Fruit fly (Drosophila melanogaster) whole organism: ENCODE results near the gene Nepl19.

ENCODE experiments used
- CG8478 ChIP-seq: fragments of >200 bp; optimal IDR thresholded peaks from 2 replicates; lab custom pipeline; 2018; ENCODE audit warnings: inconsistent platforms
- Dll ChIP-seq: fragments of >200 bp; optimal IDR thresholded peaks from 2 replicates; lab custom pipeline; 2017
- EcR ChIP-seq, 2 experiments: fragments of >200 bp; optimal IDR thresholded peaks; 2 replicates each; lab custom pipeline; 2017; ENCODE audit warnings: missing biosample characterization in 2 of 2, missing genetic modification characterization in 2 of 2, missing genetic modification reagents in 2 of 2
- pan ChIP-seq: fragments of >200 bp; optimal IDR thresholded peaks from 2 replicates; lab custom pipeline; 2017
- psq ChIP-seq: fragments of >200 bp; optimal IDR thresholded peaks from 2 replicates; lab custom pipeline; 2017
- usp ChIP-seq: fragments of >200 bp; optimal IDR thresholded peaks from 2 replicates; lab custom pipeline; 2017; ENCODE audit warnings: missing biosample characterization, missing genetic modification characterization, mixed read lengths

The Nepl19 gene

DNA sequence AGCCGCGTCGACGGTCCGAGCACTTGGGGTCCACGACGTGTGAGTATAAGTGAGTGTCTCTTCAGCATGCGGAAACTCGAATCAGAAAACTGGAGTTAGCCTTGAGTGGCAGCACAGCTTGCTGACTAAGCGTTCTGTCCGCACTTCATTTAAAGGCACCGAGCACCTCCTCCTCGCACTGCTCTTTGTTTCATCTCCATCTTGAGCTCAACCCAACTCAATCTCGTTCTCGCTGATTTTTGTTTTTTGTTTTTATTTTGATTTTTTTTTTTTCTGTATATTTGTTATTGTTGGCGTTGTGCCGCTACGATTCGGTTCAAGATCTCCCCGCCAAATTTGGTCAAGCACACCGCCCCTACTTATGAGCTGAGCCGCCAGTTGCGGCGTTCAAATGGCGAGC lies 15.1 kb upstream of the Nepl19 start:
- TF ChIP-seq CG8478 (no peak), psq (no peak), usp (GFP tag; lab: Kevin White, UChicago) (no peak), EcR (GFP tag; optimal IDR thresholded peaks at IDR 0.05; lab: Kevin White, UChicago) (no peak), Dll (lab: Kevin White, UChicago) (no peak), pan (lab: Kevin White, UChicago) (no peak)

DNA sequence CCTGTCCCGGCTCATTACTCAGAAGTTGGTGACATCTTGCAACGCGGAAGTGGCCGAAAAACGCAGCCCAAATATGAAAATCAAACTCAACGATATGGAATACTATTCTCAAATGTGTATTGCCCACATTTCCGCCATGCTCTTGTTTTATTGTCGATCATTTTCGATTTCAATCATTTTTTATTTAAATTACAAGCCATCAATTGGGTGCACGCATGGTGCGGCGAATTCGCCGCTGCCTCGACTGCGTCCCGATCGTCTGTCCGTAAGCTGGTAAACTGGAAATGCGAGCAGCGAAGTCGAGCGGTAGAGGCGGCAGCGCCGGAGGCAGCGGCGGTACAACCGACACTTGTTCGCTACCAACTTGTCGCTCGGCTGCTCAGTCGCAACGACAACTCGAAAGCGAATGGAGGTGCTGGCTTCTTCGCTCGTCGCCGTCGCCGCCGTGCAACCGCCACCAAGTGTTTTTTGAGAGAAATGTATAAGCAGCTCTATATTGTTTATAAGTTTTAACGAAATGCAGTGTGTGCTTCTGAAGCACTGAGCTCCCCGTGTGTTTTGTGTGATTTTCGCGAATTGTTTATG lies 11.7 kb upstream of the Nepl19 start:
- TF ChIP-seq usp (GFP tag; lab: Kevin White, UChicago) (no peak), psq (no peak), EcR (GFP tag; optimal IDR thresholded peaks at IDR 0.05; lab: Kevin White, UChicago) (no peak), CG8478 (no peak), Dll (lab: Kevin White, UChicago) (no peak), pan (lab: Kevin White, UChicago) (no peak)

DNA sequence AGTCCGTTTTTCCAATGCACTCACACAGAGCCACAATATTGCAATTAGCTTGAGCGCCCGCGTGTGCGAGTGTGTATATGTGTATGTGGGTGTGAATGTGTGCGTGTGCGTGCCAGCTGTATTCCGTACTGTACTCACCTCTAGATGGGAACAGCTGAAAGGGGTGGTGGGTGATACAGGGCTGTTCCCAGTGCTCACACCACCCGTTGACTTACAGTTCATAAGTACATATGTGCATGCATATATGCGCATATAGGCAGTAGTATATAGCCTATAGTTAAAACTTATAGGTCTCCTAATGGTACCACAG lies 9.5 kb upstream of the Nepl19 start:
- peak; percentile 71 for TF ChIP-seq CG8478
- TF ChIP-seq EcR (GFP tag; optimal IDR thresholded peaks at IDR 0.05; lab: Kevin White, UChicago) = no peak

DNA sequence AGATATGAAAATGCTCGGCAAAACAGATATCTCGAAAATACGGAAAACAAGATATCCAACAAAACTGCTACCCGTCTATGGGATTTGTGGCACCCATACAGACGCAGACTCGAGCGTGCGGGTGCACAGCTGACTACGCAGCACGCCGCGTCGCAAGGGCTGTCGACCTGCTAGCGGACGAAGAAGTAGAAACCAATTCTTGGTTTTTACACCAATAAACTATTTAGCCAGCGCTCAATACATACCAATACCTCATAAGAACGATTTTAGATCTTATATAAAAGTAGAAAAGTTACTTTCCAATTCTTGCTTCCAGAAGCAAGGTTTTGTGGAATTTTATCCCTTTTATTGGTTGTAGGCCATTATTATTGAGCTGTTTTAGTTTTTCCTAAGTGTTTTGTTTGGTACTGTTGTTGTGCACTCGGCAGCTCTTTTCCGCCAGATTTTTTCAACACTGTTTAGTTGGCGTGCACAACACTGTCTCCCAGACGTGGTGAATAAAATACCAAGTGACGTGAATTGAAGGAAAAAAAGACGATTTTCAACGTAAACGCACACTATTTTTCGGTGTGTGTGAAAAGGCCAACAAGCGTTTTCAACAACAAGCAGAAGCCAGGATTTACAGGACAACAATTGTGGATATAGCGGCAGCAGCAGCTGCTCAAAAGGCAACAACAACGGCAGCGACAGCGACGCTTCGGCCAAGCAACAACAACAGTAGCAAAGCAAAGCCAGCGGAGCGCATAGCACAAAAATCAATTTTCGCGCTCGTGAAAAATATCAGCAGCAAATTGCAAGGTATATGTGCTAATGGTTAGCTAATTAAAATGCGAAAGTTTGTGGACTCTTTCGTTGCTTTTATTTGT lies 8.9 kb upstream of the Nepl19 start:
- TF ChIP-seq pan (lab: Kevin White, UChicago) (no peak), EcR (GFP tag; optimal IDR thresholded peaks at IDR 0.05; lab: Kevin White, UChicago) (peak in 1 of 2 experiments; percentile 88)

DNA sequence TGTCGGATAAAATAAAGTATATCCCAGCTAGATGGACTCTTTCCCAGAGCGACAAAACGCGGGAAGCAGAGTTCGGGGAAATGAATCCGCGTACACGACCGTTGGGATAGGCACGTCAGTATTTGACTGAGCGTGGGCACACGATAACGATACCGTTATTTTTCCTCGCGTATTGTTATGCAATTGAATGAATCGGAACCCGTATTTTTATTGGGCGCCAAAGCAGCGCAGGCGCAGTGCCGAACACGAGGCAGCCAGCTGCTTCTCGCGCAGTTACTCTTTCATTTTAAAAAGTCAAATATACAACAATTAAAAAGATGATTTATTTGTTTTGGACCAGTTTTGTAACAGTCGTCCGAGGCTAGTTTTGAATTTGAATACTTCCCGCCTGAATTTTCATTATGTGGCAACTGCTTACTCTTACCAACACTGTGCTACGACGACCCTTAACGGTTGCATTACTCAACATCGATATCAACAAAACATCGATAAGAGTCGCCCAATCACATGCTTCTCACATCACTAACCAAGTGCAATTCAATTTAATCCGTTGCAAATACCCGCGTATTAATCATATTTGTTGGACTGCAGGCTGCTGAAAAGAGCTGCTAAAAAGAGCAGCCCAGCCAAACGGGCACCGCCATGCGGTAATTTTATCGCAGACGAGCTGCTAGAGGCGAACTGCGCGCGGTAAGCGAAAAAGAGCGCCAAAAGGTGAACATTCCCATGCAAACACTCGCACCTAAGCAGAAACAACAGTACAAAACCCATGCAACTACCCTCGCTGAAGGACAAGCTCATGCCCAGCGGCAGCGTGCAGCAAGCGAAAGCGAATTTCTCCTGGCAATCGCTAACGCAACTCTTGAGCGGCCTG lies 7.9 kb upstream of the Nepl19 start, which contains the start of the genes CG33203 and Doa:
CG33203 (minus strand) TSS at position 151 of the 874 bp plus-strand sequence.
Doa (plus strand) TSS at position 515 of the 874 bp plus-strand sequence.
- TF ChIP-seq usp (GFP tag; lab: Kevin White, UChicago) (no peak), psq (no peak), CG8478 (no peak), Dll (lab: Kevin White, UChicago) (no peak), pan (lab: Kevin White, UChicago) (no peak), EcR (GFP tag; optimal IDR thresholded peaks at IDR 0.05; lab: Kevin White, UChicago) (no peak)

DNA sequence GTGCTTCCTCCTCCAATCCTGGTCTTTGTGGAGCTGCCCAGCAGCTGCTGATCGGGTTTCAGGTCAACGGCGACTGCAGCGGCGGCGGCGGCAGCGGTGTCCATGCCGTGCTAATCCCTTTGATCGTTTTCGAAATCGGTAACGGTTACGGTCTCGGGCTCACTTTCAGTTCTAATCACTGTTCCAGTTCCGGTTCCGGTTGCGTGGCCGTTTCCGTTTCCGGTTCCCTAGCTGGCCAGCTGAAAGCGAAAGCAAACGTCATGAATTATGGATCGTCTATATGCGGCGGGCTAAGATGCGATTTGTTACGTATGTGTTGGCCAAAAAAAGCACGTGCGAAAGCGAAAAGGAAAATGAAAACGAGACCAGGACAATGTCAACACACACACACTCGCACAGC lies 6.9 kb upstream of the Nepl19 start:
- no peak for TF ChIP-seq CG8478
- peak; percentile 2 for TF ChIP-seq Dll (lab: Kevin White, UChicago)
- TF ChIP-seq EcR (GFP tag; optimal IDR thresholded peaks at IDR 0.05; lab: Kevin White, UChicago) = no peak

DNA sequence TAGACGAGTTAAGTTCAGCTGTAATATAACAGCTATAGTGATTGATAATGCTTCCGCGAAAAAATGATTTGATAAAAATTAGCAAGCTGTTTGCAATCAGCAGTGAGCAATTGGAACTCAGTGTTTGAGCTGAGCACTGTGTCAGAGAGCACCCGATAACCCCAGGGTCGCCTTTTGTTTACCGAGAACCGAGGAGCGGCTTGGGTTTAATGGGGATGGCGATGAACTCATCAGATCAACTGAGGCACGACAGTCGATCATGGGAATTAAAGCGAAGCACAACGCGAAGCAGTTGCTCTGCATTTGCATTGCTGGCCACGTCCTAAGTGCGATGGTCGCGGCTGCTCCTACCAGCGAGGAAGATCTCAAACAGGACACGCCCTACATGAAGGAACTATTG lies 3.5 kb upstream of the Nepl19 start, which contains the start of gene Nepl21:
Nepl21 (plus strand) TSS at position 260 of the 400 bp plus-strand sequence.
- TF ChIP-seq CG8478 (no peak), usp (GFP tag; lab: Kevin White, UChicago) (no peak), psq (no peak), Dll (lab: Kevin White, UChicago) (no peak), pan (lab: Kevin White, UChicago) (no peak), EcR (GFP tag; optimal IDR thresholded peaks at IDR 0.05; lab: Kevin White, UChicago) (no peak)

DNA sequence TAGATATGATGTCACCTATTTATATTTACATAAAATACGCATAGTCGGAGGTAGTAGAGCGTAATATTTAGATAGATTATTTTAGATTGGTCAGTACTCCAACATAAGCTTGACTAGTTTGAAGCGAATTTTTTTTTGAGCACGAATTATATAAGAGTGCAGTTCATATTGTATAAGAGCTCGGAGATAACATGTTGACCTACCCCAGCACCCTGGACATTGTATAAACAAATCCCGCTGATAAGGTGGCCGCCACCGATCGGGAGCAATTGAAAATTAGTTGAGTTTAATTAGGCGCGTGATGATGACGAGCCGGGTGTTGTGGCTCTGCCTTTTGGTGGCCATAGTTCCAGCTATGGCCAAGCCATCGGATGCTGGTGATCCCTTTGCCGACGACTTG lies 4.6 kb downstream of the Nepl19 start, which contains the start of gene Nepl18:
Nepl18 (plus strand) TSS at position 277 of the 400 bp plus-strand sequence.
- no peak for TF ChIP-seq usp (GFP tag; lab: Kevin White, UChicago)

DNA sequence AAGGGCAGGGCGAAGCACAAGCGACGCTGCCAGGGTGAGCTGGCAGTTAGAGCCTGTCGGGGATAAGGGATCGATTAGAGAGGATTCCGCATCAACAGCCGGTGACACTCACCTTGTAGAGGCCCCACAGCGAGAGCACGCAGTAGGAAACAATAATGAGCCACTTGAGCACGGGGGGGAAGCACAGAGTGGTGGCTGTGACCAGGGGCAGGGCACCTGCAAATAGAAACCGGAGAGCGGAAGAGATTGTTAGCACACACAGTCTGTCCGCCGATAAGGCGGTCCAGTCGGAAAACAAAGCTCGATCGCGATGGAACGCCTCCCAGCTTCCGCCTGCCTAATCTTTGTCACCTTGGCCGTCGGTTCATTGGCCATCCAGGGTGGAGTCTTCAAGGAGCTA lies 7.3 kb downstream of the Nepl19 start, which contains the start of gene Nepl17:
Nepl17 (plus strand) TSS at position 301 of the 400 bp plus-strand sequence.
- TF ChIP-seq Dll (lab: Kevin White, UChicago) = no peak
- TF ChIP-seq psq = no peak
- TF ChIP-seq CG8478 = no peak
- no peak for TF ChIP-seq usp (GFP tag; lab: Kevin White, UChicago)
- no peak for TF ChIP-seq EcR (GFP tag; optimal IDR thresholded peaks at IDR 0.05; lab: Kevin White, UChicago)
- no peak for TF ChIP-seq pan (lab: Kevin White, UChicago)

DNA sequence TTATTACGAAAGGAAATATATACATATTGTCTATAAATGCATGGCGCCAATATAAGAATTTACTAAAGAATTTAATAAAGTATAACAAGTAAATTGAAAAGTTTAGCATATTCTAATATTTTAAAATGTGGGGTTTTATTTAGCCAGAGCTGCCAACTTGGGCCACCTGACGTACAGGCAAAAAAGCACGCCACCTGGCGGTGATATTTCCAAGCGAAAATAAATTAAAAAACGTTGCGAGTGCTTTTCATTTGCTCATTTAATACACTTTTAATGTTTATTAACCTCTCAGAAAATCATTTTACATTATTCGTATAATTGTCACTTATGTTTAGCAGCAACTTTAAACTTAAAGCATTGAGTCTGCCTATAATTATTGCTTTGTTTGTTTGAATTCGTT lies 9.6 kb downstream of the Nepl19 start:
- TF ChIP-seq psq (no peak), EcR (GFP tag; optimal IDR thresholded peaks at IDR 0.05; lab: Kevin White, UChicago) (no peak), pan (lab: Kevin White, UChicago) (no peak), usp (GFP tag; lab: Kevin White, UChicago) (no peak), Dll (lab: Kevin White, UChicago) (no peak)

DNA sequence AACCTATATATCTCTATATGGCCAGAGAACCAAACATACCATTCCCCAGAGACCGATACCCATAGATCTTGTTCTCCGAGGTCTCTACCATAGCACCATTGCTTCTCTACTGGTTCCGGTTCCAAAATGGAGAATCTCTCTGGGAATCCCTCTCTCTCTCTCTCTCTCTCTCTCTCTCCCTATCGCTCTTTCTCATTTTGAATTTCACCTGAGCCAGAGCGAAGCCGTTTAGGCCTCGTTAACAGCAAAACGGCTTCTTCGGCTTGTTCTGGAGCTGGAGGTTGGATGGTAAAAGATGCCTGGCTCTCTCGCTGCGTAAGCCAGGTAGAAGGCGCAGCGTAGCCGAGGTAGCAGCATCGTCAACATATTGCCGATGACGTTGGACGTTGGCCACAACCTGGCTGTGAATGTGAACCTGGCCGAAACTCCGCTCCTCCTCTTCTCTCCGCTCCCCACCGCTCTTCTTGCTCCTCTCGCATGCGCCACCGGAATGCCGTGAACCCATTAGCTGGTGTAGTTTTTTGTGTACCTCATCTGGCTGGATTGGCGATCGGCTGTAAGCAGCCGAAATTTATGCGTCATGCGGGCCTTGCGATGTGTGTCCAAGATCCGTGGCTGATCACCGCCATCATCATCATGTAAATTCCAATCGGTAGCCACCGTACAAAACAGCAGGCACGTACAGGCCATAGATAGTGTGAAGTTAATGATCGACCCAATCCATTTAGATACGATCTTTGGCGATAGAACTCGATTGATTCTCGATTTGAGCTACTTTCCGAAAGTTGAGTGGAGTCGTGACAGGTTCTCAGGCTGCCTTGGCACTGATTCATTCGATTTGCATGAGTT lies 18.4 kb downstream of the Nepl19 start:
- TF ChIP-seq psq = no peak
- TF ChIP-seq CG8478 = no peak
- no peak for TF ChIP-seq pan (lab: Kevin White, UChicago)
- no peak for TF ChIP-seq EcR (GFP tag; optimal IDR thresholded peaks at IDR 0.05; lab: Kevin White, UChicago)
- no peak for TF ChIP-seq usp (GFP tag; lab: Kevin White, UChicago)
- no peak for TF ChIP-seq Dll (lab: Kevin White, UChicago)
